Fruit fly (Drosophila melanogaster) S2 (cell line): Measurements from ENCODE around the gene Non3.

Source experiments
- CG8478 ChIP-seq: fragments of >200 bp; optimal IDR thresholded peaks from 2 replicates; lab custom pipeline; 2018
- CTCF ChIP-seq, 2 experiments: fragments of >200 bp; optimal IDR thresholded peaks; 2 replicates each; lab custom pipeline; 2018

Gene Non3

DNA sequence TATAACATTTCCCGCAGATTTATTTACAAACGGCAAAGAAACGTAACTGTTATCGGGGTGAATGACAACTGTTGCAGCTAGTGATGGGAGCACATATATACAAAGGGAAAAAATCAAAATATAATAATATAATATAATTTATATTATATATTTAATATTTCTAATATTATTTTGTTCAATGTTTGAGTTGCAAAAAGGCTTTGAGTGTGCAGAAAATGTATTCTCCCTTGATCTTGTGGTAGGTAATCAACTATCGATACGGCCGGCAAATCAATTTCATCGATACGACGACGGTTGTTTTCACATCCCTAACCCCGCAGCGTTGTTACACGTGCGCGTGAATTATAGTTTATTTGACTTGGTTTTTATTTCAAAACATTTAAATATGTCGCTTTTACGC, at the start of gene Non3, which contains the start of gene mTerf5:
Gene Non3 (plus strand): TSS at position 289 of the 400 bp plus-strand sequence.
Gene mTerf5 (minus strand): TSS at position 249 of the 400 bp plus-strand sequence.
- TF ChIP-seq CG8478 (lab: Kevin White, UChicago) (no peak), CTCF (optimal IDR thresholded peaks at IDR 0.05; lab: Kevin White, UChicago) (no peak)

DNA sequence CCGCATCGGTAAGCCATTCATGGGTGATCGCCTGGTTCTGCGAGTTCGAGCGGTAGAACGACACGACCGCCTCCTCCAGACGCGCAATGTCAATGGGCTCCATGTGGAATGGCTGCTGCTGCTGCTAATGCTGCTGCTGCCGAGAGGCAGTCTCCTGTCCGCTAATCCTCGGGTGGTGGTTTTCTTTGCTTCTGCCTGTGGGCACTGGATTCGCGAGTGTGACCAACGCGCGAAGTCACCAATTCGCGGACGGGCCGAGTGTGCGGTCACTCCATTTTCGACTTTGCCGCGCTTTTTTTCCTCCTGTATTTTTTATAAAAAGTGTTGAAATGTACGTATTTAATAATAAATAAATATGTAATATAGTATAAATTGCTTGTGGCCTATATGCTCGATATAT, 40.3 kb upstream of the Non3 start, which contains the start of gene cdm:
Gene cdm (minus strand): TSS at position 236 of the 400 bp plus-strand sequence.
- no peak for TF ChIP-seq CG8478 (lab: Kevin White, UChicago)
- no peak for TF ChIP-seq CTCF (optimal IDR thresholded peaks at IDR 0.05; lab: Kevin White, UChicago)

DNA sequence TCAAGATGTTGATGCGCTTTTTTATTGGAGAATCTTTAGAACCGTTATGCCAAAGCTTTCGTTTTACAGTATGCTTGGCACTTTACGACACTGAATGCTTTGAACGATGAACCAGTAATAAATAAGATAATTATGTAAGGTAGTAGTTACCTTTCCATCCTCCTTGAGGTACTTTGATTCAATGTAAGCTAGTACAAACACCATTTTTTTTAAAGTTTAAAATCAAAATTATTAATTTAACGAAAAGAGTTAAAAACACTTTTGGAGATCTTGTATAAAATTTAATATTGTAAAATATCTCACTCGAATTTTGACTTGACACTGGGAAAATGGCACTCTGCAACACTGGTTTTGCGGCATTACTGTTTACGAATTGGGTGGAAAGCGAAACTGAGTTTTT, 38.1 kb upstream of the Non3 start, which contains the start of the genes Arp5 and CG7208:
Gene Arp5 (plus strand): TSS at position 114 of the 400 bp plus-strand sequence.
Gene CG7208 (minus strand): TSS at position 331 of the 400 bp plus-strand sequence.
- TF ChIP-seq CTCF (optimal IDR thresholded peaks at IDR 0.05; lab: Kevin White, UChicago) = no peak
- TF ChIP-seq CG8478 (lab: Kevin White, UChicago) = no peak

DNA sequence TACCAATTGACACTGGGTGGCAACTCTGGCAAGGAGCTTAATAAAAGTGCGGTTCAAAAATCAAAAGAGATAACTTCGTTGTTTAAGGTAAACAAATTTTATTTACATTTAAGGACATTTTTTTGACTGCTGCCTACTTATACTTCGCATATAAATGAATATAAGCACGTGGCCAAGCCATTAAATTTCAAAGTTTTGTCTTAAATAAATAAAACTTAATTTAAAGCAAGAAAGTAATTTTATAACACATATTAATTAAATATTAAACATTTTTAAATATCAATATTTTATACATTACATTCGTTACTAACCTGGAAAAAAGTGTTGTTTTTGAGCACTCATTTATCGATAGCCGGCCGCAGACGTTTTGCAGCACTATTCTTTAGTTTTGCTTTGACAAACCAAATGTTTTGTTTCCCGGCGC, 34.8 kb upstream of the Non3 start, which contains the start of the genes CG12321 and MED17:
Gene CG12321 (minus strand): TSS at position 6 of the 424 bp plus-strand sequence.
Gene MED17 (plus strand): TSS at position 371 of the 424 bp plus-strand sequence.
- TF ChIP-seq CG8478 (lab: Kevin White, UChicago) (no peak), CTCF (optimal IDR thresholded peaks at IDR 0.05; lab: Kevin White, UChicago) (no peak)

DNA sequence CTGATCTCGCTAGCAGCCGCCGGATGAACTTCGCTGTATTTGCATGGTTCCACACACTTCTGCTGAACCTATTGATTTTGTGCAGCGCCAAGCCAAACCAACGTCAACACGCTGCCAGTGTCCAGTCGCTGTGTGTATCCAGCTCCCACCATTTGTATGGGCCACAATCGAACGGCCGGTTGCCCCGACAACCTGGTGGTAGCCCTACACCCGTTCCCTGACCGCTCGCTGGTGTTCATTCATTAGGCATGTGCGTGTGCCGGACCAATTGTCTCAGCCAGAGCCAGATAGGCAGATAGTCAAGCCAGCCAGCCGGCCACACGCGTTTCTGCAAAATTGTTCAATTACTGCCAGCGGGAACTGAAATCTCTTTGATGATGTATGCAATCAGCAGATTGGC, 31.7 kb upstream of the Non3 start, which contains the start of gene CG14313:
Gene CG14313 (minus strand): TSS at position 101 of the 400 bp plus-strand sequence.
- TF ChIP-seq CTCF (optimal IDR thresholded peaks at IDR 0.05; lab: Kevin White, UChicago) (no peak), CG8478 (lab: Kevin White, UChicago) (no peak)

DNA sequence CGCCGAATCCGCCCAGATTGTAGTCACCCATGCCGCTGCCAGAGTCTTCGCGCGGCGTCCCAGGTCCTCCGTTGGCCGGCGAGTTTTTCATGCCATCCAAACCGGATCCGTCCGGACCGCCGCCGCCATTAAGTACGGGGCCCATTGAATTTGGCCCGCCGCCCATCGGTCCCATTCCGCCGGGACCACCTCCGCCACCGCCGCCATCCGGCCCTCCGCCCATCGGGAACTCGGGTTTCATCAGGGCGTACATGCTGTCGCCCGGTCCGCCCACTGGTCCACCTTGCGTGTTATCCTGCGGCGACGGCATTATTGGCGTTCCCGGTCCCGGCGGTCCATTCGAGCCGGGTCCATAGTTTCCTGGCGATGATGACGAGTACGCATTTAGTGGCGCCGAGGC, 28.2 kb upstream of the Non3 start:
- TF ChIP-seq CG8478 (lab: Kevin White, UChicago) = no peak
- TF ChIP-seq CTCF (optimal IDR thresholded peaks at IDR 0.05; lab: Kevin White, UChicago) = no peak

DNA sequence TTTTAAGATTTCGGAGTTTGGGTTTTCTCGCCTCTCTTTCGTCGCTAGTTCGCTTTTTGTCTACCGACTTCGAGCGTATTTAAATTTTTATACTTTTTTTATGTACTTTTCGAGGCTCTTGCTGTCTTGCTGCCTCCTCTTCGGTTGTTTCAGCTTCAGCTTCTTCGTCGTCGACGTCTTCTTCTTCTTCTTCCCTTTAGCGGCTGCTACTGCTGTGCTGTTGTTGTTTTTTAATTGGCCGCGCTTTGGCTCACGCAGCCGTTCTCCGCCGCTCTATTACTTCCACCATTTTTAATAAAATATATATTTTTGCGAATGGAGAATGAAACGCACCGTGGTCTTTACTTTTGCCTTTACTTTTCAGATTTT, 26.9 kb upstream of the Non3 start:
- TF ChIP-seq CG8478 (lab: Kevin White, UChicago) = no peak
- no peak for TF ChIP-seq CTCF (optimal IDR thresholded peaks at IDR 0.05; lab: Kevin White, UChicago)

DNA sequence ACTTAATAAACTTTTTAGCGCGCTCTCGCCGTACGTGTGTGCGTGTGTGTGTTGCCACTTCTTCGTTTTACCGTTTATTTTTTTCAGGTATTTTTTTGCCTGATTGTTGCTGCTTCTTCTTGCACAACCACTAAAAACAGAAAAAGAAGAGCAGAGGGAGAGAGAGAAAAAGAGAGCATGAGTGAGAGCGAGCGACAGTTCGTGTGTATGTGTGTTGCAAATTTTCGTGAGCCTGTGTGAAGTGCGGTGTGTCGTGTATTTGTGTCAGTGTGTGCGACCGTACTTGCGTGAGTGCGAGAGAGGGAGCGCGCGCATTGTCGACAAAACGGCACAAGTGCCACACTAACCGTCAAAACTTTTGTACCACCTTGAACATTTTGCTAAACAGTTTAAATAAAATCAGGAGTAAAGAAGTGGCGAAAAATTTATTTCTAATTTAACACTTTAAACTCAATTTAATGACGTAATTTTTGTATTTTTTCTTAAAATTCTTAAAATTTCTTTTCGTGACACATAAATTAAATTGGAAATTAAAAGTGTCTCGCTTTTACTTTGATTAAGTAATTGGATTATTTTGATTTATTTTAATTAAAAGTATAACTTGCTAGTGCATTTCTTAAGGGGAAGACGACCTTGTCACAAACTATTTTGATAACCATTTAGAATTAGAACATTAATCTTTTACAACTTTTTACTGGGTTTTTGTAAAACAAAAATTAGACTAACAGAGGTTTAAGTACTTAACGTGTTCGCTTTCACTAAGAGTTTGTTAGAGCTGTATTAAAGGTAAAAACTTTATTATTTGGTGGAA, 26.3 kb upstream of the Non3 start:
- no peak for TF ChIP-seq CG8478 (lab: Kevin White, UChicago)
- no peak for TF ChIP-seq CTCF (optimal IDR thresholded peaks at IDR 0.05; lab: Kevin White, UChicago)

DNA sequence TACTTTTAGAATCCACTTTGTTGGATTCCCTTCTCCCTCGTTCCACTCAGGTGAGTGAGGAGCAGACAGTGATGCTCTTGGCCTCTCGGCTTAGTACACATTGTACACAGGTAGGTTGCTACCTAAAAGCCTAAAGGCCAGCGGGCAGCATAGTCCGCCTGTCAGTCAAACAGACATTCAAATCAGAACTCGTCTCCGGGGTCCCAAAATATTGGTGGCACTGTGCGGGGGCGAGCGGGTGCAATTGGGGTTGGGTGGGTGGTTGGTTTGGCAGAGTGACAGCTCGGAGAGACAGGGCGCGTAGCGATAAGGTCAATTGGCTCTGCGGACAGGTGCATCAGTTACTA, 25.7 kb upstream of the Non3 start:
- TF ChIP-seq CTCF (optimal IDR thresholded peaks at IDR 0.05; lab: Kevin White, UChicago) (no peak), CG8478 (lab: Kevin White, UChicago) (no peak)

DNA sequence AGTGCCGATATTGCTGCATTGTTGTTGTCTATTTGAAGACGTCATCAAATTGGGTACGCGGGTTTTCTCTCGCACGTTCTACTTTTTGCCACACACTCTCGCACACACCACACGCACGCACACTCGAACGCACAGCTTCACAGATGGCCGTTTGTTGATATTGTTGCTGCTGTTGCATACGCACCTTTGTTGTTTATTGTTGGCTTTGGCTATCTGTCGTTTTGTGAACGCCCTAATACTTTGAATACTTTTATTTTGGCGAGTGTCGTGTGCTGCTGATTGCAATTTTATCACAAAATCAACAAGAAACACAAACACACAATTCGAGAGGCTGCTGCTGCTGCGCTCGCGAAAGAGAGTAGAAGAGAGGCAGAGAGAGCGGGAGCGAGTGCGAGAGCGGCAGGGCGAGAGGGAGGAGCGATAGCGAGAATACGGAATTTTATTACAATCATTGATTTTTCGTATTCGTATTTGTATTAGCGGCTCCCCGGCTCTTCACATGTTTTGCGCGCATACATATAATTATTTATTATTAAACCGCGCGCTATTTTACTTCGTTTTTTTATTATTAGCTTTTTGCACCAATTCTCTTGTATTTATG, 24.9 kb upstream of the Non3 start:
- TF ChIP-seq CTCF (optimal IDR thresholded peaks at IDR 0.05; lab: Kevin White, UChicago) (no peak), CG8478 (lab: Kevin White, UChicago) (no peak)

DNA sequence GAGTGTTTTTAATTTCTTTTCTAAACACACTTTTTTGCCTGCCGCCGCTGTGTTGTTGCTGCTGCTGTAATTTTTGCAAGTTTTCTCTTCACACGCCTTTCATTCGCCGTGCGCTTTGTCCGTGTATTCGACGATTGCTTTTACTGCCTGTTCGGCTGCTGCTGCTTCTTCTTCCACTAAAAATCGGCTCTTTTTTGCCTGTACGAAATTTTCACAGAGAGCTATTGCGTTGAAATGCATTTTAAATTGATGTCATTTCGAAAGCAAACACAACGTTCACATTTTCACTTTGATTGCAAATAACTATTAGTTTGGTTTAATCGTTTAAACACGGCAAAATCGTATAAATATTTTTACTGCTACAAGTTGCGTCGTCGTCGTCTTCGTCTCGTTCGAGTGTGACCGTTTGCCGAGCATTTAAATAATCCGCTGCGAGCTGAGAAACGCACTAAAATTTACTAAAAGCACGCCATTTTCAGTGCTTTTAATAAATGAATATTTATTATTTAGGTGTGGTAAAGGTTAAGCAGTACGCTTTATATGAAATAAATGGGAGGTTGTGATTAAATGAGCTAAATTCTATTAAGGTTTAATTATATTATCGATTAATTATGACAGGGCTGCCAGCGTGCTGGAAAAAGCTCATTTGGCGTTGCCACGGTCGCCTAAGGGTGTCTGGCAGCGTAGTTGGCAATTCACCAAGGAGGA, 24.2 kb upstream of the Non3 start, which contains the start of the genes Ssdp and CG7985:
Gene Ssdp (minus strand): TSS at position 419 of the 708 bp plus-strand sequence.
Gene CG7985 (plus strand): TSS at position 681 of the 708 bp plus-strand sequence.
- TF ChIP-seq CG8478 (lab: Kevin White, UChicago) (no peak), CTCF (optimal IDR thresholded peaks at IDR 0.05; lab: Kevin White, UChicago) (no peak)

DNA sequence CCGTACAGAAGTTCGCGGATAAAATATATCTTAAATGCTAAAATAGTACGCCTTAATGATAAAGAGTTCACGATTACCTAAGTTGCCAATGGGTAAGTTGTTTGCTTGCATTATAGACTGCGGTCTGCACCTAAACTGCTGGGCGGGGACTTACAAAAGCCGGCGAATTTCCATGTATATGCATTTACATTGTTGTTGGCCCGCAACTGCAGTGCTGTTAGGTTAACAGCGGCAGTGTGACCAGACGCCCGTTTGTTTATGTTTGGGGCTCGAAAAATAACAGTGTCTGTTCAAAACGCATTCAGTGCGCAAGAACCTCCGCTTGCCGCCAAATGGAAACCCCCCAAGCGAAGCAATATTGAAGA, 23.7 kb upstream of the Non3 start:
- no peak for TF ChIP-seq CG8478 (lab: Kevin White, UChicago)
- TF ChIP-seq CTCF (optimal IDR thresholded peaks at IDR 0.05; lab: Kevin White, UChicago) = no peak

DNA sequence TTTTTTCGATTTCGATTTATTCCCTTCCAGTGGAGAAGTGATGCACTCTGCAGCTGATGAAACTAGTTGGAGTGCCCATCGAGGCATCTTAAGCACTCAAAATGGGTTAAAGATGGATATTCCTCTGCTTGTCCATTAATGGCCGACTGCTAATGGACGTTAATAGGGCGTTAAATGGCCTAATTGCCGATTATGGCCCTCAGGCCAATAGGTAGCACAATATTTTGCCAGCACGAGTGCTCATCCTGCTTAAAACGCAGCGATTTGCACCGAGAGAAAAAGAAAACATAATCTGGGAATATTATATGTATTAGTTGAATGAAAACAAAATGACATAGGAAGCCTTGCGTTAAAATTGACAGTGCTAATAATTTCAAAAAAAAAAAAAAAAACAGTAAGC, 15.0 kb upstream of the Non3 start, which contains the start of gene CG44158:
Gene CG44158 (plus strand): TSS at position 301 of the 400 bp plus-strand sequence.
- TF ChIP-seq CG8478 (lab: Kevin White, UChicago) (no peak), CTCF (optimal IDR thresholded peaks at IDR 0.05; lab: Kevin White, UChicago) (no peak)

DNA sequence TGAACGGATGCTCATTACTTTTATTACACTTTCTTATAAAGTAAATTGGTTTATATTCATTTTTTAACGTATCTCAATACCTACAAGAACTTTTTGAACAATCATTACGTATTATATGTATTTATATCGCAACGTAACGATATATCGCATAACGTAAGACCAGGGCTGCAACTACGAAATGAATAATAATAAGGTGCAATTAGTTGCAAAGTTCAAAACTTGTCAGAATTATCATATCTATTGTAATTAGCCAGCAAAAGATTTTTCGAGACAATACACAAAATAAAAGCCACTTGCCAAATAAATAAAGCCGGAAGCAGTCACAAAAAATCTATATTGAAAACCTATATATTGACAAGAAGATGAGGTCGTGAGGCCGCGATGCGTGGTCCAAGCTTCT, 8.2 kb upstream of the Non3 start:
- TF ChIP-seq CG8478 (lab: Kevin White, UChicago) = no peak
- no peak for TF ChIP-seq CTCF (optimal IDR thresholded peaks at IDR 0.05; lab: Kevin White, UChicago)
